Fruit fly (Drosophila melanogaster) whole organism, wandering third instar larva: ENCODE data around the gene Galphai.
A peak's percentile ranks its signal among the peaks of the same experiment; 100 is the strongest.

Experiments used
- CG32264 ChIP-seq: fragments of 200-800 bp; sonication (Bioruptor generic); optimal IDR thresholded peaks from 2 replicates; lab custom pipeline; 2016; ENCODE audit warnings: missing biosample characterization, missing genetic modification characterization
- CG9705 ChIP-seq: fragments of 200-800 bp; sonication (Bioruptor generic); optimal IDR thresholded peaks from 2 replicates; lab custom pipeline; 2018; ENCODE audit warnings: missing biosample characterization, mild to moderate bottlenecking, missing genetic modification characterization
- Dfd ChIP-seq: fragments of >200 bp; optimal IDR thresholded peaks from 2 replicates; lab custom pipeline; 2017; ENCODE audit warnings: missing biosample characterization, missing genetic modification characterization
- Dif ChIP-seq: fragments of 200-275, 200-300 bp; sonication (Bioruptor generic); optimal IDR thresholded peaks from 2 replicates; lab custom pipeline; 2018; ENCODE audit warnings: missing biosample characterization, missing genetic modification characterization; ENCODE audit not compliant: partially characterized antibody
- GATAd ChIP-seq: sonication (Bioruptor generic); optimal IDR thresholded peaks from 2 replicates; lab custom pipeline; 2016; ENCODE audit warnings: missing biosample characterization, missing genetic modification characterization
- HLH106 ChIP-seq: fragments of 200-800 bp; optimal IDR thresholded peaks from 3 replicates; lab custom pipeline; 2019; ENCODE audit warnings: missing biosample characterization, mild to moderate bottlenecking, missing genetic modification characterization, moderate library complexity
- Hnf4 ChIP-seq: fragments of 200-800 bp; sonication (Bioruptor generic); optimal IDR thresholded peaks from 2 replicates; lab custom pipeline; 2016; ENCODE audit warnings: missing biosample characterization, mild to moderate bottlenecking, missing genetic modification characterization
- Hr78 ChIP-seq: fragments of >200 bp; optimal IDR thresholded peaks from 2 replicates; lab custom pipeline; 2017; ENCODE audit warnings: missing biosample characterization, missing genetic modification characterization
- Hr83 ChIP-seq: fragments of 200-300 bp; sonication (Bioruptor generic); optimal IDR thresholded peaks from 2 replicates; lab custom pipeline; 2016; ENCODE audit warnings: missing biosample characterization, mild to moderate bottlenecking, missing genetic modification characterization, moderate library complexity; ENCODE audit not compliant: poor library complexity, severe bottlenecking
- Mio ChIP-seq: sonication (Bioruptor generic); optimal IDR thresholded peaks from 2 replicates; lab custom pipeline; 2016; ENCODE audit warnings: missing biosample characterization, missing genetic modification characterization
- Myc ChIP-seq: fragments of >200 bp; optimal IDR thresholded peaks from 2 replicates; lab custom pipeline; 2017
- N ChIP-seq: fragments of >200 bp; optimal IDR thresholded peaks from 2 replicates; lab custom pipeline; 2018; ENCODE audit warnings: missing biosample characterization, missing external identifiers, missing genetic modification characterization
- OdsH ChIP-seq: fragments of 200-800 bp; sonication (Bioruptor generic); optimal IDR thresholded peaks from 2 replicates; lab custom pipeline; 2016; ENCODE audit warnings: missing biosample characterization, mild to moderate bottlenecking, missing genetic modification characterization
- Rel ChIP-seq, 2 experiments: fragments of 200-800 bp; sonication (Bioruptor generic) in 1 of 2; optimal IDR thresholded peaks; 2 replicates in 1 of 2; 3 replicates in 1 of 2; lab custom pipeline; 2016 to 2019; ENCODE audit warnings: mild to moderate bottlenecking in 2 of 2, missing biosample characterization in 2 of 2, missing genetic modification characterization in 2 of 2, moderate library complexity in 1 of 2
- Sp1 ChIP-seq: fragments of 200-800 bp; sonication (Bioruptor generic); optimal IDR thresholded peaks from 3 replicates; lab custom pipeline; 2019; ENCODE audit warnings: missing biosample characterization, mild to moderate bottlenecking, missing genetic modification characterization, moderate library complexity
- Vsx2 ChIP-seq: fragments of 200-300, 225-300 bp; sonication (Bioruptor generic); optimal IDR thresholded peaks from 2 replicates; lab custom pipeline; 2018; ENCODE audit warnings: missing biosample characterization, missing genetic modification characterization; ENCODE audit not compliant: partially characterized antibody
- br ChIP-seq: fragments of 200-800 bp; sonication (Bioruptor generic); optimal IDR thresholded peaks from 2 replicates; lab custom pipeline; 2016; ENCODE audit warnings: missing biosample characterization, missing genetic modification characterization
- brk ChIP-seq: fragments of 200-800 bp; sonication (Bioruptor generic); optimal IDR thresholded peaks from 2 replicates; lab custom pipeline; 2016; ENCODE audit warnings: missing biosample characterization, mild to moderate bottlenecking, missing genetic modification characterization
- dl ChIP-seq, 2 experiments: fragments of 175-275, 200-275 bp in 1 of 2; fragments of 200-275 bp in 1 of 2; sonication (Bioruptor generic); optimal IDR thresholded peaks; lab custom pipeline; 2018; ENCODE audit warnings: mild to moderate bottlenecking in 2 of 2, missing biosample characterization in 2 of 2, missing genetic modification characterization in 2 of 2, moderate library complexity in 2 of 2; ENCODE audit not compliant: partially characterized antibody in 2 of 2, insufficient read depth in 1 of 2
- dmrt93B ChIP-seq: fragments of 200-800 bp; sonication (Bioruptor generic); optimal IDR thresholded peaks from 2 replicates; lab custom pipeline; 2018; ENCODE audit warnings: missing biosample characterization, mild to moderate bottlenecking, missing genetic modification characterization
- dsf ChIP-seq: sonication (Bioruptor generic); optimal IDR thresholded peaks from 2 replicates; lab custom pipeline; 2016; ENCODE audit warnings: missing biosample characterization, missing genetic modification characterization, borderline replicate concordance
- ey ChIP-seq: fragments of 200-800 bp; sonication (Bioruptor generic); optimal IDR thresholded peaks from 2 replicates; lab custom pipeline; 2016; ENCODE audit warnings: missing biosample characterization, missing genetic modification characterization
- foxo ChIP-seq, 2 experiments: fragments of 200-800 bp; sonication (Bioruptor generic); optimal IDR thresholded peaks; 2 replicates in 1 of 2; 3 replicates in 1 of 2; lab custom pipeline; 2016 to 2017; ENCODE audit warnings: missing biosample characterization in 2 of 2, missing genetic modification characterization in 2 of 2
- fru ChIP-seq: fragments of 200-800 bp; sonication (Bioruptor generic); optimal IDR thresholded peaks from 3 replicates; lab custom pipeline; 2016; ENCODE audit warnings: missing biosample characterization, mild to moderate bottlenecking, missing genetic modification characterization
- h ChIP-seq: fragments of 200-800 bp; sonication (Bioruptor generic); optimal IDR thresholded peaks from 3 replicates; lab custom pipeline; 2016; ENCODE audit warnings: missing biosample characterization, mild to moderate bottlenecking, missing genetic modification characterization
- jim ChIP-seq: fragments of 175-275, 200-325 bp; sonication (Bioruptor generic); optimal IDR thresholded peaks from 2 replicates; lab custom pipeline; 2016; ENCODE audit warnings: missing biosample characterization, mild to moderate bottlenecking, missing genetic modification characterization
- pan ChIP-seq: fragments of >200 bp; optimal IDR thresholded peaks from 2 replicates; lab custom pipeline; 2017
- psq ChIP-seq: fragments of 200-800 bp; sonication (Bioruptor generic); optimal IDR thresholded peaks from 3 replicates; lab custom pipeline; 2017; ENCODE audit warnings: missing biosample characterization, mild to moderate bottlenecking, missing genetic modification characterization, moderate library complexity
- rgr ChIP-seq: fragments of 200-800 bp; sonication (Bioruptor generic); optimal IDR thresholded peaks from 3 replicates; lab custom pipeline; 2016; ENCODE audit warnings: missing biosample characterization, mild to moderate bottlenecking, missing genetic modification characterization
- sage ChIP-seq: fragments of 200-800 bp; sonication (Bioruptor generic); optimal IDR thresholded peaks from 2 replicates; lab custom pipeline; 2016; ENCODE audit warnings: missing biosample characterization, mild to moderate bottlenecking, missing genetic modification characterization
- usp ChIP-seq: fragments of >200 bp; optimal IDR thresholded peaks from 2 replicates; lab custom pipeline; 2017; ENCODE audit warnings: missing biosample characterization, missing genetic modification characterization
- woc ChIP-seq: sonication (Bioruptor generic); optimal IDR thresholded peaks from 2 replicates; lab custom pipeline; 2016; ENCODE audit warnings: missing biosample characterization, mild to moderate bottlenecking, missing genetic modification characterization

The Galphai gene

DNA sequence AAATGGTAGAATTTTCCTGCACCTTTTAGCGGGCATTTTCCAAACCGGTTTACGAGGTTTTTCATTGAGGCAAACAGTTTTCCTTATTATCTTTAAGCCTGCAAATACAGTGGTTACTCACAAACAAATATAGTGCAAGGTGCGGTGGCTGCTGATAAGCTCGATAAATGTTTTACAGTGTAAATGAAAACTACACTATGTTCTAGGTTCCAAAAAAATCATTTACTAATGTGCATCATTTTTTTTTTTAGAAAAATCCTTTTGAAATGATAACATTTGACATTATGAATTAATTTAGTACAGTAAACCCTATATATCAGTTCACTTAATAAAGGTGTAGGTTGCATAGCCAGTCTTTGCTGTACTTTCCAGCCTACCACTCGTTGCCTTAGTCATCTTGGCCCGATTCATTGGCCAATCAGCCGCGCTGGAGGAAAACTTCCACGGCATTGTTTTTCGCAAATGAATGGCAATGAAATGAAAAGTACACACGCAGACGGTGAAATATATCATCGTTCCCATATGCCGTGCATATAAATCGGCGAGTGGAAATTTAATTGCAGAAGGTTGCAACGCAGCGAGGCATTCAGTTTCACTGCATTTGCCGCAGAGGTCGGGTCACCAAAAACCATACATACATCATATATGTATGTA lies 1.7 kb downstream of the Galphai start:
- no peak for TF ChIP-seq dsf (GFP tag; lab: Kevin White, UChicago)
- no peak for TF ChIP-seq fru
- TF ChIP-seq foxo (GFP tag; optimal IDR thresholded peaks at IDR 0.05; lab: Kevin White, UChicago), result no peak
- no peak for TF ChIP-seq HLH106 (tag; lab: Kevin White, UChicago)
- no peak for TF ChIP-seq br
- no peak for TF ChIP-seq Myc (lab: Kevin White, UChicago)
- no peak for TF ChIP-seq ey (GFP tag; lab: Kevin White, UChicago)
- TF ChIP-seq jim (GFP tag; lab: Kevin White, UChicago), result no peak

DNA sequence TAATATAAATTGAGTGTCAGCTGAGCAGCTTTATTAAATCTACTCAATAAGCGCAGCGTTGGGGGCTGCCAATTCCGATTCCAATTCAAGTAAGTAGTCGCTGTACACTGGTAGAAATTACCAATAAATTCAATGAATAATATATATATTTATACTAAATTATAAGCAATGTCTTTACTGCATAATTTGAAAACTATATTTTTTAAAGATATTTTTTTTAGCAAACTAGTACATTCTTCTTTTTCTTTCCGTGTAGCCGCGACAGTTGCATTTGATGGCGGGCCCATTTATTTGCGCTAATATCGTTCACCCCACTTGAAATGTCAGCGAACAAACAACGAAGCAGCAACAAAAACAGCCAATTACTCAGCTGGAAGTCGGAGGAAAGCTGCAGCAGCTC lies 2.5 kb downstream of the Galphai start:
- TF ChIP-seq Hr83 (GFP tag; lab: Kevin White, UChicago) (peak; percentile 12), Sp1 (GFP tag; lab: Kevin White, UChicago) (peak; percentile 80), rgr (GFP tag; lab: Kevin White, UChicago) (peak; percentile 69), Vsx2 (no peak), ey (GFP tag; lab: Kevin White, UChicago) (peak; percentile 25), h (GFP tag; lab: Kevin White, UChicago) (peak; percentile 68), woc (no peak), sage (GFP tag; lab: Kevin White, UChicago) (peak; percentile 48), pan (no peak), CG9705 (GFP tag; lab: Kevin White, UChicago) (peak; percentile 5), brk (GFP tag; lab: Kevin White, UChicago) (peak; percentile 61), jim (GFP tag; lab: Kevin White, UChicago) (no peak), foxo (GFP tag; optimal IDR thresholded peaks at IDR 0.05; lab: Kevin White, UChicago) (peak in 1 of 2 experiments; percentile 75), fru (peak; percentile 54), Hnf4 (peak; percentile 68), br (peak; percentile 38), dmrt93B (GFP tag; lab: Kevin White, UChicago) (peak; percentile 22), OdsH (GFP tag; lab: Kevin White, UChicago) (peak; percentile 77), dl (GFP tag; optimal IDR thresholded peaks at IDR 0.05; lab: Kevin White, UChicago; ENCODE audit: insufficient read depth in 1 of 2, partially characterized antibody in 2 of 2) (no peak), usp (no peak), psq (peak; percentile 63), Rel (GFP tag; optimal IDR thresholded peaks at IDR 0.05; lab: Kevin White, UChicago) (no peak), Rel (tag; optimal IDR thresholded peaks at IDR 0.05; lab: Kevin White, UChicago) (peak; percentile 19), HLH106 (tag; lab: Kevin White, UChicago) (peak; percentile 75)

DNA sequence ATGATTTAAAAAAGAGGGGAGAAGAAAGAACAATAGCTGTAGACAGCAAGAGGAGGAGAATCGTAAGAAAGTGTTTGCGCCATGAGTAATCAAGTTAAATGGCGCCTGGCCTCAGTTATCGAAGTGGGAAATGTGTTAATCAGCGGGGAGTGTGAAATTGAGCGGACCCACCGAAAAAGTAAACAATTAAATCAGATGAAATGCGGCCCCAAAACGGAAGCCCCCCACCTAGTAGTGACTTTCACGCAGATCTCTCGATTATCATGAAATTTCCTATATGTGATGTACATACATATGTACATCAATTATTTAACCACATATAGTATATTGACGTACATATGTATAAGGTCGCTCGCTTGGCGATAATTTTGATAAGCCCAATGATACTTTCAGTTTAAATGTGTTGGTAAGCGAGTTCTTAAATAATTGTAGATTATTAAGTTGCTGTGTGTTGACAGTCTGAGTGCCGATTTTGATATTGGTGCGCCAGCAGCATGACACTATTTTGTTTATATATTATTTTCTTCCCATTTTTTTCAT lies 3.2 kb downstream of the Galphai start:
- TF ChIP-seq psq, result no peak
- TF ChIP-seq Rel (GFP tag; optimal IDR thresholded peaks at IDR 0.05; lab: Kevin White, UChicago), result no peak
- peak; percentile 45 for TF ChIP-seq Rel (tag; optimal IDR thresholded peaks at IDR 0.05; lab: Kevin White, UChicago)

DNA sequence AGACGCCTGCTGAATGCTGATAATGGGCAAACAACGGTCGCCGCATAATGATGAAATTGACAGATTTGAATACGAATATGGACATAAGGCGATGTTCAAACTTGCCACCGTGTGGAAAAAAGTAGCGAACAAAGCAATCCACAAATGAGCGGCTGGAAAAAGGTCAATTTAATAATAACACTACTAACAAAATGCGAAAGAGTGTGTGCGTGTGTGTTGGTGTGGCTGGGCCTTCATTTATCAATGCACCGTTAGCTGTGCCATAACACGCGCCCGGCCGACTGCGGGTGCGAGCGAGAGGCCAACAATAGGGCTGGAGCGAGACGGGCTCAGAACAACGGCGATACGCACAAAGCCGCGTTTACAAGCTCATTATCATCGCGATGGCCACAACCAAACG lies 4.0 kb downstream of the Galphai start:
- TF ChIP-seq ey (GFP tag; lab: Kevin White, UChicago), result no peak
- TF ChIP-seq CG32264, result no peak
- TF ChIP-seq HLH106 (tag; lab: Kevin White, UChicago), result no peak
- TF ChIP-seq br, result no peak
- no peak for TF ChIP-seq brk (GFP tag; lab: Kevin White, UChicago)
- TF ChIP-seq Mio, result no peak
- no peak for TF ChIP-seq Dfd (GFP tag; lab: Kevin White, UChicago)
- no peak for TF ChIP-seq Dif (GFP tag; lab: Kevin White, UChicago)
- TF ChIP-seq Sp1 (GFP tag; lab: Kevin White, UChicago), result no peak
- no peak for TF ChIP-seq N (GFP tag; lab: Kevin White, UChicago)
- no peak for TF ChIP-seq Hr78 (GFP tag; lab: Kevin White, UChicago)
- no peak for TF ChIP-seq Rel (GFP tag; optimal IDR thresholded peaks at IDR 0.05; lab: Kevin White, UChicago)
- TF ChIP-seq Rel (tag; optimal IDR thresholded peaks at IDR 0.05; lab: Kevin White, UChicago), result no peak
- TF ChIP-seq dsf (GFP tag; lab: Kevin White, UChicago), result no peak
- no peak for TF ChIP-seq dl (GFP tag; optimal IDR thresholded peaks at IDR 0.05; lab: Kevin White, UChicago; ENCODE audit: insufficient read depth in 1 of 2, partially characterized antibody in 2 of 2)
- TF ChIP-seq GATAd (GFP tag; lab: Kevin White, UChicago), result no peak
- TF ChIP-seq Vsx2, result no peak
- TF ChIP-seq, all 38 proteins: peak for 0
